Worm (Caenorhabditis elegans) whole organism, L3 larva: ENCODE data around the gene C14A6.13.

ENCODE experiments used
- R02D3.7 ChIP-seq: fragments of 150-350 bp; optimal IDR thresholded peaks from 2 replicates; lab custom pipeline; 2014; ENCODE audit warnings: missing biosample characterization, missing genetic modification characterization
- elt-2 ChIP-seq: sonication (generic microtip); optimal IDR thresholded peaks from 2 replicates; lab custom pipeline; 2016; ENCODE audit warnings: missing genetic modification reagents, mild to moderate bottlenecking, missing genetic modification characterization, missing compliant biosample characterization
- nhr-11 ChIP-seq: fragments of 150-350 bp; optimal IDR thresholded peaks from 2 replicates; lab custom pipeline; 2014; ENCODE audit warnings: missing biosample characterization, missing genetic modification characterization
- nhr-25 ChIP-seq: sonication (generic microtip); optimal IDR thresholded peaks from 2 replicates; lab custom pipeline; 2017; ENCODE audit warnings: missing biosample characterization, missing genetic modification characterization
- pha-4 ChIP-seq: fragments of 150-350 bp; optimal IDR thresholded peaks from 2 replicates; lab custom pipeline; 2014; ENCODE audit warnings: missing biosample characterization, missing genetic modification reagents, missing genetic modification characterization
- skn-1 ChIP-seq: fragments of 150-350 bp; optimal IDR thresholded peaks from 2 replicates; lab custom pipeline; 2014; ENCODE audit warnings: missing biosample characterization, missing genetic modification characterization
- unc-62 ChIP-seq: fragments of 150-350 bp; sonication (generic microtip); optimal IDR thresholded peaks from 4 replicates; lab custom pipeline; 2014; ENCODE audit warnings: missing biosample characterization, missing genetic modification reagents, missing genetic modification characterization

DNA sequence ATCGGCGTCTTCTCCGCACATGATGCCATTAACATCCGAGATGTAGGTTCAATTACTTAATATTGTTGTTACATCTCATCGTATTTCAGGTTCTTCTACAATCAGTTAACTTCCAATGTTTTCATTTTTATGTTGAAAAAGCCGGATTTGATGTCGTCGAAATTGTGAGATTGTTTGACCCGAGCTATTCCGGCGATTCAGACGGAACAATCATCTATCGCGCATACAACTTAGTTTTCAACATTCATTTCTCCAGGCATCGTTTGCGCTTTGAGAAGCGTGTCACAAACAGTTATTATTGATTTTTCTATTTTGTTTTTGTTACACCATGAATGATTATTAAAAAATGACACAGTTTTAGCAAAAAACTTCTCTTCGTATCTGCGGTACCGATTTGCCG is 32.6 kb downstream of the C14A6.13 start:
- no peak for TF ChIP-seq unc-62 (GFP tag; lab: Kevin White, UChicago)
- TF ChIP-seq pha-4 (tag; lab: Kevin White, UChicago) = no peak
- TF ChIP-seq nhr-25 (tag; lab: Kevin White, UChicago) = no peak
- TF ChIP-seq elt-2 = no peak
- TF ChIP-seq skn-1 (tag; lab: Kevin White, UChicago) = no peak
- TF ChIP-seq R02D3.7 (tag; lab: Kevin White, UChicago) = no peak
- TF ChIP-seq nhr-11 (tag; lab: Kevin White, UChicago) = no peak
